Fruit fly (Drosophila melanogaster): Measurements from ENCODE around the gene Ir68b.

DNA sequence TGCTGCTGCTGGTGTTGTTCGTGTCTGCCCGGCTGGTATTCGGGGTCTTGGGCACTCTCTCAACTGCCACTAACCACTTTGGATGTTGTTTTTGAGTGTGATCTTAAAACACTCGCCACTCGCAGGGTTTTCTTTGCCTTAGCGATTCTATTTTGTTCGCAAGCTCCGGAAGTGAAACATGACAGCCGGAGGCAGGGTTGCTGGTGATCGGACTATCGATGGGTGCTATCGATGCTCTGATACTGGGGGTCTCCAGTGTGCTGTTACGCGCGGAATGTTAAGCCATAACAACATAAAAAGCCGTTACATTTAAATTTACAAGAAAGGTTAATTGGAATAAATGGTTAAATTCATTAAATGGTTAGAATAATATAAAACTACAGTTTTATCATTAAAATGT lies 2.2 kb downstream of the Ir68b start, which contains the start of gene yps:
- no peak for TF ChIP-seq insv (optimal IDR thresholded peaks at IDR 0.05)
- no peak for TF ChIP-seq psq (optimal IDR thresholded peaks at IDR 0.05)
- TF ChIP-seq Myc (optimal IDR thresholded peaks at IDR 0.05) = no peak

All from Kc167 (cell line).